Fruit fly (Drosophila melanogaster): ENCODE measurements around the gene Pyroxd1.

Gene Pyroxd1

DNA sequence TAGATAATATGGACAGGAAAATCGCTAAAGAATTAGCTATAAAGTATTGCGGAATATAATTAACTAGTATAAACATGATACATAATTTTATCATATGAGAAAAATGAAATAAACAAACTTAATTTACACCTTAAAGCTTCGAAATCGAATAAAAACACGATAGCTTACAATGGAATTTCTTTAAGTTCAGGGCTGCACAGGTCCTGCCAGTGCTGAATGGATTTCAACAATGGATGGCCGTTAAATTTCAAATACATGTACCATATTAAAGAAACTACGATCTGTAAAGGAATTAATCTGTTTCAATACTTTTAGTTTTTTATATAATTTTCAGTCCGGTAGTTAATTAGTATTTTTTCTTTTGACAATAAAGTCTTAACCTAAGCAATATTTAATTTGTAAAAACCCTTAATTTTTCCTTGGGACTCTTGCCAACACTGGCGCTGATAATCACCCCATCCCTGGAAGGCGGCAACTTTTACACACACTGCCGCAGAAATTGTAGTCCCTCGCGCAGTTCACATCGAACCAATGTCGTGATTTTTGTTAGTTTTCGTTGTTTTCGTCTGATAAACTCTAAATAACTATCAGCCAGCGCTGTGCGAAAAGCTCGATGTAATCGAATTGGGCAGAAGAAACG is 30.1 kb upstream of the Pyroxd1 start, which contains the start of the genes barr and lok (continued):
- TF ChIP-seq CG7928 (GFP tag; optimal IDR thresholded peaks at IDR 0.05) (peak; percentile 99), slp2 (GFP tag; optimal IDR thresholded peaks at IDR 0.05) (peak; percentile 14), Optix (GFP tag; IDR thresholded peaks at IDR 0.05) (no peak), CG4424 (GFP tag; optimal IDR thresholded peaks at IDR 0.05) (peak; percentile 58), CG3163 (GFP tag; optimal IDR thresholded peaks at IDR 0.05) (peak; percentile 13), CG10462 (GFP tag; optimal IDR thresholded peaks at IDR 0.05) (peak; percentile 41), HHEX (GFP tag; optimal IDR thresholded peaks at IDR 0.05) (no peak), Mrtf (GFP tag; IDR thresholded peaks at IDR 0.05) (no peak), Deaf1 (tag; optimal IDR thresholded peaks at IDR 0.05) (no peak), CG7745 (tag; optimal IDR thresholded peaks at IDR 0.05) (no peak), jing (GFP tag; optimal IDR thresholded peaks at IDR 0.05) (no peak), jigr1 (GFP tag; IDR thresholded peaks at IDR 0.05) (no peak), sens-2 (GFP tag; IDR thresholded peaks at IDR 0.05) (no peak), CG13424 (tag; optimal IDR thresholded peaks at IDR 0.05) (peak; percentile 59), mld (GFP tag; IDR thresholded peaks at IDR 0.05; ENCODE audit: partially characterized antibody) (no peak), trh (GFP tag; optimal IDR thresholded peaks at IDR 0.05) (no peak), CG17361 (GFP tag; IDR thresholded peaks at IDR 0.05) (peak; percentile 84), CG9609 (GFP tag; optimal IDR thresholded peaks at IDR 0.05) (peak; percentile 30), ash1 (GFP tag; optimal IDR thresholded peaks at IDR 0.05) (no peak), fu2 (GFP tag; optimal IDR thresholded peaks at IDR 0.05) (peak; percentile 45), Dad (GFP tag; optimal IDR thresholded peaks at IDR 0.05) (no peak), wor (GFP tag; IDR thresholded peaks at IDR 0.05) (no peak), vfl (GFP tag; optimal IDR thresholded peaks at IDR 0.05) (peak; percentile 19), Pdp1 (GFP tag; optimal IDR thresholded peaks at IDR 0.05) (peak in 1 of 2 experiments; percentile 56), CHES-1-like (GFP tag; optimal IDR thresholded peaks at IDR 0.05) (peak; percentile 36), B-H2 (GFP tag; optimal IDR thresholded peaks at IDR 0.05) (no peak), CG42726 (GFP tag; IDR thresholded peaks at IDR 0.05; ENCODE audit: partially characterized antibody) (no peak), CG12659 (GFP tag; optimal IDR thresholded peaks at IDR 0.05) (peak; percentile 56), dpn (GFP tag; optimal IDR thresholded peaks at IDR 0.05) (peak; percentile 43 to 63), twi (tag; optimal IDR thresholded peaks at IDR 0.05) (peak; percentile 40), eyg (GFP tag; optimal IDR thresholded peaks at IDR 0.05) (no peak), CG7357 (GFP tag; IDR thresholded peaks at IDR 0.05) (0 out of 3 replicates have a peak, but pooled peaks have one; percentile 36), CG10543 (GFP tag; optimal IDR thresholded peaks at IDR 0.05) (peak; percentile 62), exex (tag; optimal IDR thresholded peaks at IDR 0.05) (peak; percentile 19), CkIIα-i1 (GFP tag; IDR thresholded peaks at IDR 0.05) (no peak), Ssrp (tag; optimal IDR thresholded peaks at IDR 0.05) (peak; percentile 49), HLHmδ (GFP tag; optimal IDR thresholded peaks at IDR 0.05) (no peak), Ets65A (GFP tag) (peak; percentile 97), wek (GFP tag; optimal IDR thresholded peaks at IDR 0.05) (no peak), Sry-β (GFP tag; optimal IDR thresholded peaks at IDR 0.05) (peak; percentile 95), dm (GFP tag; optimal IDR thresholded peaks at IDR 0.05) (no peak), CG7556 (GFP tag; optimal IDR thresholded peaks at IDR 0.05) (peak; percentile 57), CG2116 (GFP tag; optimal IDR thresholded peaks at IDR 0.05) (peak; percentile 93), schlank (tag; optimal IDR thresholded peaks at IDR 0.05) (no peak), Lhr (GFP tag; optimal IDR thresholded peaks at IDR 0.05) (peak; percentile 49), insv (GFP tag; optimal IDR thresholded peaks at IDR 0.05) (no peak), Bteb2 (GFP tag; optimal IDR thresholded peaks at IDR 0.05) (peak; percentile 57), Jarid2 (GFP tag; optimal IDR thresholded peaks at IDR 0.05) (no peak), btn (GFP tag; optimal IDR thresholded peaks at IDR 0.05) (no peak), YL-1 (GFP tag; optimal IDR thresholded peaks at IDR 0.05) (peak; percentile 49)
